Worm (Caenorhabditis elegans) whole organism, L2 larva: ENCODE data around the gene oac-24.

Experiments
- ama-1 ChIP-seq: fragments of 150-350 bp; optimal IDR thresholded peaks from 2 replicates; lab custom pipeline; 2018; ENCODE audit warnings: inconsistent platforms
- blmp-1 ChIP-seq: sonication (generic microtip); optimal IDR thresholded peaks from 2 replicates; lab custom pipeline; 2017; ENCODE audit warnings: missing genetic modification characterization, mild to moderate bottlenecking, missing compliant biosample characterization, antibody characterized with exemption, moderate library complexity; ENCODE audit not compliant: insufficient read depth
- elt-1 ChIP-seq: fragments of 150-350 bp; optimal IDR thresholded peaks from 2 replicates; lab custom pipeline; 2014; ENCODE audit warnings: missing biosample characterization, missing genetic modification characterization
- elt-3 ChIP-seq: sonication (generic microtip); optimal IDR thresholded peaks from 2 replicates; lab custom pipeline; 2017; ENCODE audit warnings: missing biosample characterization, missing genetic modification characterization
- lin-39 ChIP-seq: fragments of 150-350 bp; optimal IDR thresholded peaks from 2 replicates; lab custom pipeline; 2014; ENCODE audit warnings: missing biosample characterization, missing genetic modification reagents, missing genetic modification characterization
- nhr-10 ChIP-seq: sonication (generic microtip); optimal IDR thresholded peaks from 2 replicates; lab custom pipeline; 2017; ENCODE audit warnings: missing biosample characterization, missing genetic modification characterization
- nhr-237 ChIP-seq: fragments of 150-350 bp; optimal IDR thresholded peaks from 2 replicates; lab custom pipeline; 2014; ENCODE audit warnings: missing biosample characterization, missing genetic modification characterization
- nhr-25 ChIP-seq: fragments of 150-350 bp; sonication (generic microtip); optimal IDR thresholded peaks from 3 replicates; lab custom pipeline; 2014; ENCODE audit warnings: missing biosample characterization, missing genetic modification characterization
- snpc-4 ChIP-seq: fragments of 150-350 bp; optimal IDR thresholded peaks from 2 replicates; lab custom pipeline; 2014; ENCODE audit warnings: missing biosample characterization, missing genetic modification characterization
- unc-39 ChIP-seq: fragments of 150-350 bp; optimal IDR thresholded peaks from 2 replicates; lab custom pipeline; 2014; ENCODE audit warnings: missing biosample characterization, missing genetic modification characterization

DNA sequence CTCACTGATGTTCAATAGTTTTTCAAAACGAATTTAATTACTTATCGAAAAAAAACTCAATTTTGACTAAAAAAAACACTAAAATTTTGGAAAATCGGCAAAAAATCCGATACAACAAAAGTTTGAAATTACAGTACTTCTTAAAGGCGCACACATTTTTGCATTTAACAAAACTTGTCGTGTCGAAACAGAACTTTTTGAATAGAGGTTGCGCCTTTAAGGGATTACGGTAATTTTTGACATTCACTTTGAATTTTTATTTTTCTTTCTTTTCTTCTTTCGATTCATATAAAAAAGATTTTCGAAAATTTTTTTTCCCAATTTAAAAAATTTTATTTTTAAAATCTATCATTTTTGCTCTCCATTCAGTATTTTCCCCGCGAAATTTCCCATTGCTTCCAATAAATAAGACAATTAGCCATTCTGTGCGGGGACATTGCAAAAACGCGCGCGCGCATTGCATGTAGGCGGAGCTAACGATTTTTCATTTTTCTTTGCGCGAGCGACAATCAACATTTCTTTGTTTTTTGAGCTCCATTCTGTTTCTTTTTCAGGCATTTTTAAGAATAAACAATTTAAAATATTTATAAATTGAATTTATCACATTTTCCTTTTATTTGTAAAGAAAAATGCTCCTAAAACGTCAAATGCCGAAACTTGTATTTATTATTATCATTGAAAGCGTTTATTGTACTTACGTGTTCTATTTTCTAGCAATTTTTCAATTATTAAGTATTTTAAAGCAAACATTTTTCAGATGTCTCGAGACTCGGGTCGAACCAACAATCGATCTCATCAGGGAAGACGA lies 20.8 kb downstream of the oac-24 start, which contains the start of gene F39G3.3:
- TF ChIP-seq snpc-4 (no peak), elt-1 (tag; lab: Kevin White, UChicago) (no peak), nhr-237 (tag; lab: Kevin White, UChicago) (no peak), ama-1 (lab: Kevin White, UChicago) (peak; percentile 3), blmp-1 (no peak), lin-39 (tag; lab: Kevin White, UChicago) (no peak), nhr-25 (tag; lab: Kevin White, UChicago) (peak; percentile 54), elt-3 (no peak), unc-39 (tag; lab: Kevin White, UChicago) (no peak), nhr-10 (tag; lab: Kevin White, UChicago) (no peak)
